Worm (Caenorhabditis elegans): ENCODE results near the gene vps-45.
"Not testable (repeated sequence)": the region's sequence is repeated elsewhere in the genome, so short reads cannot be mapped to it uniquely, and the experiment has no call there.

DNA sequence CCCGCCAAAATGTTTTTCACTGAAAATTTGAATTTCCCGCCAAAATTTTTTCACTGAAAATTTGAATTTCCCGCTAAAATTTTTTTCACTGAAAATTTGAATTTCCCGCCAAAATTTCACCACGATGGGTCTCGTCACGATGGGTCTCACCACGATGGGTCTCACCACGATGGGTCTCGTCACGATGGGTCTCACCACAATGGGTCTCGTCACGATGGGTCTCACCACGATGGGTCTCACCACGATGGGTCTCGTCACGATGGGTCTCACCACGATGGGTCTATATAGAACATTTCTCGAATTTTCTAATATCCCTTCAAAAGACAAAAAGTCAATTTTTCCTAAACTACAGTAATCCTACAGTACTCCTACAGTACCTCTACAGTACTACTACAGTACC lies 30.9 kb downstream of the vps-45 start:
- TF ChIP-seq flt-1 (GFP tag; IDR thresholded peaks at IDR 0.05) (0 out of 2 replicates have a peak, but pooled peaks have one; percentile 39), pes-1 (GFP tag; IDR thresholded peaks at IDR 0.05) (peak; percentile 47; the same call in 1 of the 2 replicates)
- not testable (repeated sequence) for TF ChIP-seq B0310.2 (tag; optimal IDR thresholded peaks at IDR 0.05); scrt-1 (GFP tag; IDR thresholded peaks at IDR 0.05); ama-1 (optimal IDR thresholded peaks at IDR 0.05); aly-1 (tag; optimal IDR thresholded peaks at IDR 0.05)

Measured in whole organism, early embryonic.